Fruit fly (Drosophila melanogaster) whole organism: Measurements from ENCODE around the gene ND-B16.6.

Experiments
- CG8478 ChIP-seq: fragments of >200 bp; optimal IDR thresholded peaks from 2 replicates; lab custom pipeline; 2018; ENCODE audit warnings: inconsistent platforms
- Dll ChIP-seq: fragments of >200 bp; optimal IDR thresholded peaks from 2 replicates; lab custom pipeline; 2017
- EcR ChIP-seq, 2 experiments: fragments of >200 bp; optimal IDR thresholded peaks; 2 replicates each; lab custom pipeline; 2017; ENCODE audit warnings: missing biosample characterization in 2 of 2, missing genetic modification characterization in 2 of 2, missing genetic modification reagents in 2 of 2
- pan ChIP-seq: fragments of >200 bp; optimal IDR thresholded peaks from 2 replicates; lab custom pipeline; 2017
- psq ChIP-seq: fragments of >200 bp; optimal IDR thresholded peaks from 2 replicates; lab custom pipeline; 2017
- usp ChIP-seq: fragments of >200 bp; optimal IDR thresholded peaks from 2 replicates; lab custom pipeline; 2017; ENCODE audit warnings: missing biosample characterization, missing genetic modification characterization, mixed read lengths

- TF ChIP-seq CG8478 (lab: Kevin White, UChicago) (no peak), usp (GFP tag; lab: Kevin White, UChicago) (no peak), psq (lab: Kevin White, UChicago) (no peak), EcR (GFP tag; optimal IDR thresholded peaks at IDR 0.05; lab: Kevin White, UChicago) (no peak), pan (no peak), Dll (lab: Kevin White, UChicago) (no peak)
Observed at dm6 chrX:6316858-6317474, 33.2 kb downstream of the ND-B16.6 start.
